Fruit fly (Drosophila melanogaster) whole organism, adult: ENCODE data around the gene CG44574.

Experiments
- CG11617 ChIP-seq: fragments of 200-800 bp; sonication (Bioruptor generic); optimal IDR thresholded peaks from 2 replicates; lab custom pipeline; 2017; ENCODE audit warnings: mild to moderate bottlenecking, missing biosample characterization, missing genetic modification reagents, missing genetic modification characterization
- CG12768 ChIP-seq: fragments of 200-800 bp; sonication (Bioruptor generic); optimal IDR thresholded peaks from 2 replicates; lab custom pipeline; 2017; ENCODE audit warnings: missing biosample characterization, missing genetic modification characterization, mild to moderate bottlenecking, moderate library complexity, missing genetic modification reagents
- CG33017 ChIP-seq: fragments of 200-800 bp; sonication (Bioruptor generic); optimal IDR thresholded peaks from 2 replicates; lab custom pipeline; 2018; ENCODE audit warnings: missing biosample characterization, mild to moderate bottlenecking, missing genetic modification characterization, moderate library complexity
- CG7101 ChIP-seq: fragments of 200-800 bp; sonication (Bioruptor generic); optimal IDR thresholded peaks from 2 replicates; lab custom pipeline; 2018; ENCODE audit warnings: missing biosample characterization, mild to moderate bottlenecking, missing genetic modification characterization, moderate library complexity
- Mnt ChIP-seq: fragments of 200-800 bp; sonication (Bioruptor generic); optimal IDR thresholded peaks from 2 replicates; lab custom pipeline; 2016; ENCODE audit warnings: missing biosample characterization, mild to moderate bottlenecking, missing genetic modification characterization
- cnc ChIP-seq, 2 experiments: fragments of >200 bp; optimal IDR thresholded peaks; 2 replicates each; lab custom pipeline; 2017
- ovo ChIP-seq: fragments of 200-800 bp; sonication (Bioruptor generic); optimal IDR thresholded peaks from 2 replicates; lab custom pipeline; 2016; ENCODE audit warnings: missing biosample characterization, missing genetic modification characterization
- toe ChIP-seq: fragments of 200-800 bp; sonication (Bioruptor generic); optimal IDR thresholded peaks from 2 replicates; lab custom pipeline; 2016; ENCODE audit warnings: missing biosample characterization, missing genetic modification characterization

Gene CG44574

DNA sequence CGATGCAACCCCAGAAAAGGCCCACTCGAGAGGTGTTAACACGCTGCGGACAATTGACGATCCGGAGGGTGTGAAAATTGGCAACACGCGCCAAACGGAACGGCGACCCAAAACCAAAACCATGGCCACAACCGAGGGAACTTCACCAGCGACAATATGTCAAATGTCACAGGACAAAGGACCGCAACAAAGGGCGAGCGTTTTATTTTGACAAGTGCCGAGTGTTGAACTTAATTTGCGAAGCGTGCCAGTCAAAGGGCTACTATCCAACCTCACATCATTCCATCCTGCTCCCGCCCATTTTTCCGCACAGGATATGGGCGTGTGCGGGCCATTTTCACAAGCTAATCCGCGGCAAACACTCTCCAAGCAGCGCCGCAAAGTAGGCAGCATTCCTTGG, 43.8 kb downstream of the CG44574 start:
- TF ChIP-seq cnc (optimal IDR thresholded peaks at IDR 0.05; lab: Kevin White, UChicago) = no peak
- TF ChIP-seq CG7101 (tag; lab: Kevin White, UChicago) = no peak
- TF ChIP-seq CG11617 = no peak
- TF ChIP-seq Mnt (GFP tag; lab: Kevin White, UChicago) = no peak
- no peak for TF ChIP-seq CG12768 (GFP tag; lab: Kevin White, UChicago)
- no peak for TF ChIP-seq CG33017 (tag; lab: Kevin White, UChicago)
- TF ChIP-seq ovo (GFP tag; lab: Kevin White, UChicago) = no peak
- TF ChIP-seq toe (GFP tag; lab: Kevin White, UChicago) = no peak
